Fruit fly (Drosophila melanogaster): ENCODE results near the gene CG34161.

CG34161 gene

DNA sequence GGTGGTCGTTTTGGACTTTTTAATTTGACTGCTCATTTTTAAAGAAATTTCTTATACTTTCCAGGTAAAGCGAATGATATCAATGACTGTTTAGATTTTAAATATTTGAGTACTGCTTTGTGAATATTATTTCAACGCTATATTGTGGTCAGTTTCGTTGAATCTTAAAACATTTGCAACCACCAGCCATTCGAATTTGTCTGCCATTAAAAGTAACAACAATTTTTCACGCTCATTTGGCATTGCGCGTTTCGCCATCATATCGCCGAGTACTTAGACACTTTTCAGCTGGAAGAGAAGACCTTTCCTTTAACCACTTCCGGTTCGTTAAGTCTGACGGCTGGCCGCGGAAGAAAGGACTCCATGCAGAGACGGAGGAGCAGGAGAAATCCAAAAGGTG lies at the start of gene CG34161:
TSS of gene CG34161 (minus strand) at position 101 of the 400 bp plus-strand sequence.
- no peak for TF ChIP-seq Myc (optimal IDR thresholded peaks at IDR 0.05)
- no peak for TF ChIP-seq psq (optimal IDR thresholded peaks at IDR 0.05)
- TF ChIP-seq insv (optimal IDR thresholded peaks at IDR 0.05) = no peak
- TF ChIP-seq h (optimal IDR thresholded peaks at IDR 0.05) = no peak
- no peak for TF ChIP-seq ttk (optimal IDR thresholded peaks at IDR 0.05)
- no peak for TF ChIP-seq Sin3A (optimal IDR thresholded peaks at IDR 0.05)

DNA sequence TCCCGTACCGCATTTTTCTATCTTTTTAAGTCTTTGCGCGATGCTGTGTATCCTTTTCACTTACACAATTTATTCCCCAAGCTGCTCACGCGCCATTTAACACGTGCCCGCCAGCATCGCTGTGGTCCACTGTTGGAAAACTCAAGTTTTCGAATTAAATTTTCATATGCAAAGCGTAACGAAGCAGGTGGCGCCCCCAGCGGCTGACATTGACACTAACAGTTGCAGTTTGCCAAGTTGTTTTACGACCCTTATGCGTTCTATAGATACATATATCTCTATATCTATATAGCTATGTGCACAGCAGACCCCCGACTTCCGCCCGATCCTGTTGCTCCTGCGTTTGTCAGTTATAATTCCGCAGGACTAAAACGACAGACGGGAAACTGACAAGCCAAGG lies 44.4 kb upstream of the CG34161 start:
- TF ChIP-seq h (optimal IDR thresholded peaks at IDR 0.05) (no peak), Myc (optimal IDR thresholded peaks at IDR 0.05) (no peak), psq (optimal IDR thresholded peaks at IDR 0.05) (no peak)

DNA sequence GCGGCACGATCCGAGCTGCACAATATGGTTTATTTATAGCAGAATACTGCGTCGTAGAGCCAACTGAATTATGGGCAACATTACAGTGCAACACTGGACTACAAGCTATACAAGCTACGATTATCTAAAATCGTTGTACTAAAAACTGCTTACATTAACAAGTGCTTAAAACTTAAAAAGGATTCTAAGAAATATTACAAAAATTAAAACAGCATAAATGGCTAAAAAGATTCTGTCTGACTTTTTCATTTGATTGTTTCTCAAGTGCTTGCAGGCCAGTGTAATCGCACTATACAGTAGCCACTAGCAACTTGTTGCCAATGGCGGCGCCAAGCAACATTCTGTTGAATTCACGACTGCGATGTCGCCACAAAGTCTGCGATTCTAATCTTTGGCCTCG lies 35.3 kb upstream of the CG34161 start:
- TF ChIP-seq ttk (optimal IDR thresholded peaks at IDR 0.05) (no peak), Sin3A (optimal IDR thresholded peaks at IDR 0.05) (no peak), insv (optimal IDR thresholded peaks at IDR 0.05) (no peak), psq (optimal IDR thresholded peaks at IDR 0.05) (no peak), Myc (optimal IDR thresholded peaks at IDR 0.05) (no peak), h (optimal IDR thresholded peaks at IDR 0.05) (no peak)

DNA sequence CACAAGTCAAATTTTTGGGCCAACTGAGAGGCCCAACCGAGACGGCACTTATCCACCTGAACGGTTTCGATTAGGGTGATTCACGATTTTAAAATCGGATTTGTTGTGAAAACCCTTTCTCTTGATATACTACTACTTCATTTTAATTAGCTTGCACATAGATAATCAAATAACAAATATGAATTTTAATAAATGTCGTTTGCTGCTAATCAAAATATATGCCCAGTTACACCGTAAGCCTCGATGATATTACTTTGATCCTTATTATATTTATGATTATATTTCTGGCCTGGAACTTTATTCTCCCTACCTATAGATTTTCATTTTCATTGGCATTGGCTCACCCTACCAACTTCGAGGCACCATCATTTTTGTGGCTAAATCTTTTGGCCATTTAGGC lies 34.4 kb upstream of the CG34161 start:
- TF ChIP-seq h (optimal IDR thresholded peaks at IDR 0.05) (no peak), psq (optimal IDR thresholded peaks at IDR 0.05) (no peak), Sin3A (optimal IDR thresholded peaks at IDR 0.05) (no peak), ttk (optimal IDR thresholded peaks at IDR 0.05) (no peak), insv (optimal IDR thresholded peaks at IDR 0.05) (no peak), Myc (optimal IDR thresholded peaks at IDR 0.05) (no peak)

DNA sequence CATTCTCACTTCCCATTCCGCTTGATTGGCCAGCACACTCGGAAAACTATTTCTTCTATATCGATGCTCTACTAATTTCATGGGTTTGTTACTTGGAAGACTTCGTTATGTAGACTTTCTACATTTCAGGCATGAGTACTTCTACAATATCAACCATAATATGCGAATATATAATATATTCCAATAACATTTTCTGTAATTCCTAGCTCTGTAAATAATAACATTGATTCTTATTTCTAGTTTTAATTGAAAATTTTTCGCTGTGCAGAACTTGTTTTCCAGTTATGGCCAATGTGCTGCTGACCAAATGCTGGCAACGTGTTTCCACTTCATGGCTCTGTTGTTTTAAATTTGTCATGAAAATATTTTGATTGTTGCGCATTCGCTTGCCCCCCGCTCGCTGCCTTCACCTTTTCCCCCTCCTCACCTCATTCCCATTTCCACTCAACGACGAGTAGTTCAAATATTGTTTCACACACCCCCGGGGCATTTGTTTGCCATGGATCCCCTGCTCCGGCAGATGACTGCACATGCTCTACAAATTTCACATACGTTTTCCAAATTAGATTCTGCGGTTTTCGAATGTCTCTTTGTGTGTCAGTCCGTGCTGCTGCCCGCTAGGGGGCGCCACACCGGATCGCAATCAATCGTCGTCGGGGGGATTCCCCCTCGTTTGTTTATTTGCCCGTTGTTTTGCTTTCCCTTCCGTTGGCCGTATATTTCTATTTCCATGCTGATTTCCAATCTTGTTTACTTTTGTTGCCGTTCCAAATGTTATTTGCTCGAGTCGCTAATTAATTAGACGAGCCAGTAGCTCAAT lies 33.4 kb upstream of the CG34161 start:
- no peak for TF ChIP-seq ttk (optimal IDR thresholded peaks at IDR 0.05)
- no peak for TF ChIP-seq insv (optimal IDR thresholded peaks at IDR 0.05)
- TF ChIP-seq psq (optimal IDR thresholded peaks at IDR 0.05) = no peak
- no peak for TF ChIP-seq h (optimal IDR thresholded peaks at IDR 0.05)
- TF ChIP-seq Sin3A (optimal IDR thresholded peaks at IDR 0.05) = no peak
- no peak for TF ChIP-seq Myc (optimal IDR thresholded peaks at IDR 0.05)

DNA sequence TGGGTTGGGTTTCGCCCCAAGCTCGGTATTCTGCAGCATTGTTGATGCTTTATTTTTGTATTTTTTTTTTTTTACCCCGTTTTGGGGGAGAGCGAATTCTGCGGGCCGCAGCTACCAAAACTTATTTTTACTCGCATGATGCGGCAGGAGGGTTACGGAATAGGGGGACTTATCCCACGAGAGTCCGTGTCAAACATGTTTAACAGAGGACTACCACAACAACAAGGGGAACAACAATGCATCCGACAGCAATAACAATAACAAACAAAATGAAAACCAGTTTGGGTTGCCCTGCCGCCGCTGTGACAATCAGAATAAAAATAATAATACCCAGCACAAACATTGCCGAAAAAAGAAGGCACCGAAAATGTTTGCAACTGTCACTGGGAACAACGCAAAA lies 31.6 kb upstream of the CG34161 start:
- TF ChIP-seq Myc (optimal IDR thresholded peaks at IDR 0.05) = no peak
- TF ChIP-seq h (optimal IDR thresholded peaks at IDR 0.05) = no peak
- TF ChIP-seq ttk (optimal IDR thresholded peaks at IDR 0.05) = no peak
- TF ChIP-seq Sin3A (optimal IDR thresholded peaks at IDR 0.05) = no peak
- no peak for TF ChIP-seq insv (optimal IDR thresholded peaks at IDR 0.05)
- no peak for TF ChIP-seq psq (optimal IDR thresholded peaks at IDR 0.05)

DNA sequence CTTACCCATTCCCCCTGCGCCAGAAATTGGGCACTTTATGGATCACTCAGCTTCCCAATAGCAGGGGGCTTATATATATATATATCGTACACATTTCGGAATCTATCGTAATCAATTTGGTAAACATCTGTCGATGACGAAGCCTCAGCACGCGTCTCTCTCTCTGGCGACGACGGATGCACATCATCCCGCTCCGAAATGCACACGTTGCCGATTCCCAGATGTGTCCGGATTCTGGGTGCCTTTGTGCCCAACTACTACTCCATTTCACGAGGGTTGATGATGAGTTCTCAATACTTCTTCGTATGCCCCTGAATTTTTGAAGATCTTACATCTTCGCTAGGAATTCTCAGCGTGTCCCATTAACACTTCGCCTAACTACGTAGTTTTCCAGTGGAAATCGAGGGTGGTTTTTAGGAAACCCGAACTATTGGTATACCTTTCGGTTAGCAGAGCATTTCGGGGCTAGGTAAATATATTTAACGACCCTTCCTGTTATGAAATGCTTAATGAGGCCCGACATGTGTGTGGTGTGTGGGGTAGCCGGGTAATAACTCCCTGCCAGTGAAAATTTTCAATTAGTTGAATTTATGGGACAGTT lies 27.3 kb upstream of the CG34161 start:
- TF ChIP-seq psq (optimal IDR thresholded peaks at IDR 0.05) = no peak
- no peak for TF ChIP-seq insv (optimal IDR thresholded peaks at IDR 0.05)
- TF ChIP-seq Myc (optimal IDR thresholded peaks at IDR 0.05) = no peak
- no peak for TF ChIP-seq ttk (optimal IDR thresholded peaks at IDR 0.05)
- no peak for TF ChIP-seq h (optimal IDR thresholded peaks at IDR 0.05)
- no peak for TF ChIP-seq Sin3A (optimal IDR thresholded peaks at IDR 0.05)

DNA sequence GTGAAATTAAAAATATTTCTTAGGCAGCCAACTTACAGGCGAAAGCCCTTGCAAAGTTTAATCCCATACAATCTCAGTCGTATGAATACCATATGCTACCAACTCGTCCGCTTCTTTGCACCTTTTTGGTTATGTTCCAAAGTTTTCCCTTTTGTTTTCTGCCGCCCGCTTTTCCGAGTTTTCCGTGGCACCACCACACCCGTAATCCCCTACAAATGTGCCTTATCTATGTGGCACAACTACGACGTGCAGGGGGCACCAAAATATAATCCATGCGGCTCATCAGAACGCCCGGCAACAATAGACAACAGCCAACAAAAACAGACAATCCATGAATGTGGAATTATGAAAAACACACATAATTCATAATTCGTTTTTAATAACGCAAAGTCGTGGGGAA lies 26.2 kb upstream of the CG34161 start:
- TF ChIP-seq h (optimal IDR thresholded peaks at IDR 0.05) (no peak), ttk (optimal IDR thresholded peaks at IDR 0.05) (no peak), Myc (optimal IDR thresholded peaks at IDR 0.05) (no peak), Sin3A (optimal IDR thresholded peaks at IDR 0.05) (no peak), insv (optimal IDR thresholded peaks at IDR 0.05) (no peak), psq (optimal IDR thresholded peaks at IDR 0.05) (no peak)

DNA sequence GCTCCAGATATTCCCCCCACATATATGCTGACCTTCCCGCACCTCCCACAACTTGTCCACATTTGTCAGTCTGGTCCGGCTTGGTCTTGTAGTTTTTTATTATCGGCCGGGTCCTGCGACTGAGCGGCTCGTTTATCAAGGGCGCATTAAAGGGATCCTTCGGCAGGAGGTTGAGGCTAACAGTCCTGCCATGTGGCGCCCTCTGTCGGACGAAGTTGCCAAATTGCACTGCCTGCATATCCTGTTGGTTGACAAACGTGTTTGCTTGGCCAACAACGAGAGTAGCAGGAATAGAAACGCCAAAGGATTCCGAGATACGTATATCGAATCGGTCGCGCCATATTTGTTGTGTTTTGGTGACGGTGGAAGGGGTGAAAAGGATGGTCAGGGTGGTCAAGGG lies 22.1 kb upstream of the CG34161 start:
- TF ChIP-seq Sin3A (optimal IDR thresholded peaks at IDR 0.05) (no peak), ttk (optimal IDR thresholded peaks at IDR 0.05) (no peak), h (optimal IDR thresholded peaks at IDR 0.05) (no peak), Myc (optimal IDR thresholded peaks at IDR 0.05) (no peak), insv (optimal IDR thresholded peaks at IDR 0.05) (no peak), psq (optimal IDR thresholded peaks at IDR 0.05) (no peak)

DNA sequence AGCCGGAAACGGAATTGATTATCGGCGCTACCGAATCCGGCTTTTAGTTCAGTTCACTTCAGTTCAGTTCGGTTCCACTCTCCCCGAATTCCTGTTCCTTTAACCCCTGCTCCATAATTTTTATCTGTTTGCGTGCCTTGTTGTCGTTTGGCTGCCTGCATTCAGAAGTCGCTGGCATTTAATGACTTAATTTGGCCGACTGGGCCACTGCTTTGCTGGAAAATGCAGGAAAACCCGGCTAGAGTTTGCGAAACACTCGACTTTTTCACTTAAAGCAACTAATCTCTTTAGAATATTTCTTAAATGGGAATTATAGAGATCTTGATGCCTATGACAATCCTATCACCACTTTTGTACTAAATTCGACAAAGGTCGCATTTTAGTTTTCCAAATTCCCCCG lies 2.0 kb downstream of the CG34161 start, which contains the start of gene CG34160:
TSS of gene CG34160 (plus strand) at position 301 of the 400 bp plus-strand sequence.
- TF ChIP-seq Myc (optimal IDR thresholded peaks at IDR 0.05) (no peak), h (optimal IDR thresholded peaks at IDR 0.05) (no peak), psq (optimal IDR thresholded peaks at IDR 0.05) (no peak), ttk (optimal IDR thresholded peaks at IDR 0.05) (no peak), insv (optimal IDR thresholded peaks at IDR 0.05) (no peak), Sin3A (optimal IDR thresholded peaks at IDR 0.05) (no peak)

DNA sequence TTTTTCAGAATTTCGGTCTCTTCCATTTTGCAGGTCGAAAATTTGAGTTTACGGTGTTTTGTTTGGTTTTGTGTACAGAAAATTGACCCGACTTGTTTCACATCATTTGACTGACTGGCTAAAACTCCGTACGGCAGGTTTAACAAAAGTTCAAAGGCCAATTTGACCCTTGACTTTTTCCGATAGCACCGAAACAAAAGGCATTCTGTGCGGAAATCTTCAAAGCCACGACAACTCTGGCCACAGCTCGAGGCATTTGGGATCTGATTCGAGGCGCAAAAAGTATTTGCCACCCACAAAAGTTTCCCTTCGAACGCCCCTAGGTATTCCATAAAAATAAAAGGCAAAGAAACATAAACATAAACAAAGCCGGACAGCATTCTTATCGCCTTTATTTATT lies 3.8 kb downstream of the CG34161 start, which contains the start of gene w-cup:
TSS of gene w-cup (minus strand) at position 101 of the 400 bp plus-strand sequence.
- TF ChIP-seq insv (optimal IDR thresholded peaks at IDR 0.05) (no peak), ttk (optimal IDR thresholded peaks at IDR 0.05) (no peak), h (optimal IDR thresholded peaks at IDR 0.05) (no peak), Myc (optimal IDR thresholded peaks at IDR 0.05) (no peak), Sin3A (optimal IDR thresholded peaks at IDR 0.05) (no peak), psq (optimal IDR thresholded peaks at IDR 0.05) (no peak)

DNA sequence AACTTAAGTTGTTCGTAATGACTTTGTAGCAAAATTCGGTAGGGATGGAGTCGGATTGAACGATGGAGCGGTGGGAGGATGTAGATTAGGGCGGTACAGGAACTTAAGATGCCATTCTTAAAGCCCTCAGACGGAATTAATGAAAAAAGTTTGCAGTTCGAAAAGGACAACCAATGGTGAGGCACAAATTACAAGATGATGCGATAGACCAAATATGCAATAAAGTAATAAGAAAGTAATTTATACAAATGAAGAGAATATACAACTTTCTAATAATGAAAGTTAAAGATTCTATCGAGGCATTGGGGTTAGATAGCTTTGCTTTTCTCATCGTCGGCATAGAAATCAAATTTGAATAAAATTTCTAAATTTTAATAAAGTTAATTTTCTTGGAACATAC lies 14.5 kb downstream of the CG34161 start, which contains the start of gene CG6138:
TSS of gene CG6138 (plus strand) at position 301 of the 400 bp plus-strand sequence.
- no peak for TF ChIP-seq h (optimal IDR thresholded peaks at IDR 0.05)
